Worm (Caenorhabditis elegans) whole organism, mixed stage, embryonic: Measurements from ENCODE around the gene pxn-2.

ENCODE experiments used
- blmp-1 ChIP-seq: fragments of 150-350 bp; optimal IDR thresholded peaks from 2 replicates; lab custom pipeline; 2014; ENCODE audit warnings: missing biosample characterization, missing genetic modification characterization
- elt-3 ChIP-seq: fragments of 150-350 bp; optimal IDR thresholded peaks from 2 replicates; lab custom pipeline; 2014; ENCODE audit warnings: missing biosample characterization, missing genetic modification characterization
- lsy-2 ChIP-seq: fragments of 150-350 bp; optimal IDR thresholded peaks from 2 replicates; lab custom pipeline; 2014; ENCODE audit warnings: missing biosample characterization, missing genetic modification characterization

ce11 chrX:10979186-10979585 lies at the start of gene pxn-2:
- TF ChIP-seq lsy-2 (tag; lab: Kevin White, UChicago): no peak
- TF ChIP-seq elt-3: no peak
- TF ChIP-seq blmp-1 (tag; lab: Kevin White, UChicago): no peak
